Worm (Caenorhabditis elegans) whole organism, midembryonic: Measurements from ENCODE around the gene cdh-4.

Source experiments
- T22C8.4 ChIP-seq: fragments of 200-800 bp; sonication (Bioruptor generic); IDR thresholded peaks from 2 replicates; pipeline ENCODE4 v1.3.6; 2022; ENCODE audit warnings: missing genetic modification characterization, missing compliant biosample characterization
- cog-1 ChIP-seq: sonication (generic microtip); optimal IDR thresholded peaks from 2 replicates; lab custom pipeline; 2016; ENCODE audit warnings: missing genetic modification characterization, missing compliant biosample characterization
- flt-1 ChIP-seq: fragments of 200-800 bp; sonication (Bioruptor generic); IDR thresholded peaks from 2 replicates; pipeline ENCODE4 v1.3.6; 2022; ENCODE audit warnings: missing genetic modification characterization, missing compliant biosample characterization
- med-1 ChIP-seq: sonication (generic microtip); optimal IDR thresholded peaks from 2 replicates; lab custom pipeline; 2017; ENCODE audit warnings: missing genetic modification characterization, mild to moderate bottlenecking, missing compliant biosample characterization, antibody characterized with exemption, missing genetic modification reagents; ENCODE audit not compliant: insufficient read depth
- ref-1 ChIP-seq: fragments of 200-800 bp; sonication (Bioruptor generic); conservative IDR thresholded peaks from 2 replicates; pipeline ENCODE4 v1.3.6; 2022; ENCODE audit warnings: missing genetic modification reagents, missing genetic modification characterization, missing compliant biosample characterization
- tab-1 ChIP-seq: fragments of 200-800 bp; sonication (Bioruptor generic); IDR thresholded peaks from 2 replicates; pipeline ENCODE4 v1.3.6; 2022; ENCODE audit warnings: missing genetic modification characterization, missing compliant biosample characterization
- ztf-23 ChIP-seq: fragments of 200-800 bp; sonication (Bioruptor generic); IDR thresholded peaks from 2 replicates; pipeline ENCODE4 v1.3.6; 2022; ENCODE audit warnings: missing genetic modification reagents, missing genetic modification characterization, missing compliant biosample characterization
- ztf-29 ChIP-seq: fragments of 200-800 bp; sonication (Bioruptor generic); IDR thresholded peaks from 2 replicates; pipeline ENCODE4 v1.3.6; 2022; ENCODE audit warnings: missing genetic modification reagents, missing genetic modification characterization, missing compliant biosample characterization

DNA sequence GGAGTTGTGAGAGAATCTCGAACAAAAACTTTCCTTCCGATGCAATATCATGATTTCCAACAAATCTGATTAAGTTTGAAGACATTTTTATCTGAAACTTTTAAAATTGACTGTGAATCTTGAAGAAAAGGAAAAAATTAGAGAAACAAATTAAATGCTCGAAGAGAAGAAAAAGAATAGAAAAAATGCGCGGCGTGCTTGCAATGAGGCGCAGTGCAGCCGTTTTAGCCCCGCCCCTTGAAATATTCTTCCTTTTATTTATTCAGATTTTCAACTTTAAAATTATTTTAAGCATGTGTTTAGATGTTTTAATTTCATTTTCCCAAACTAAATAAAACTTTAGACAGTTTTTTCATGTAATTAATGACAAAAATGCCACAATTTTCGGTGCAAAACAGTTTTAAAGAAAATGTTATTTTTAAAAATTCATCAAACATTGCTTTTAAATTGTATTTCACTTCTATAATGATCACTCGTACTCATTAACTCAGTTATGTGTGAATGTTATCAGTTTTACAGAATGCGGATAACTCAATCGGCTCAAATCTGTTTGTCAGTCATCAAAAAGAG is 22.3 kb downstream of the cdh-4 start, which contains the start of the genes mrps-34 and cisd-3.1:
- TF ChIP-seq T22C8.4 (no peak), med-1 (GFP tag; lab: Kevin White, UChicago) (peak; percentile 70), flt-1 (GFP tag; lab: Robert Waterston, UW) (peak; percentile 62; the same call in 1 of the 2 replicates), ztf-29 (no peak), ztf-23 (GFP tag; lab: Robert Waterston, UW) (no peak), tab-1 (GFP tag; lab: Robert Waterston, UW) (no peak; the same call in 1 of the 2 replicates), cog-1 (peak; percentile 8), ref-1 (no peak)
